Worm (Caenorhabditis elegans) whole organism, mixed stage, embryonic: Measurements from ENCODE around the gene C49G7.7.

ENCODE experiments used
- M03D4.4 ChIP-seq: sonication (generic microtip); optimal IDR thresholded peaks from 2 replicates; lab custom pipeline; 2017; ENCODE audit warnings: mild to moderate bottlenecking, missing genetic modification characterization, missing compliant biosample characterization
- bed-3 ChIP-seq: fragments of 200-800 bp; sonication (Bioruptor generic); optimal IDR thresholded peaks from 3 replicates; lab custom pipeline; 2018; ENCODE audit warnings: mild to moderate bottlenecking, missing genetic modification characterization, moderate library complexity, missing compliant biosample characterization
- blmp-1 ChIP-seq: fragments of 150-350 bp; optimal IDR thresholded peaks from 2 replicates; lab custom pipeline; 2014; ENCODE audit warnings: missing biosample characterization, missing genetic modification characterization
- ceh-39 ChIP-seq: fragments of 150-350 bp; optimal IDR thresholded peaks from 2 replicates; lab custom pipeline; 2014; ENCODE audit warnings: missing biosample characterization, missing genetic modification characterization
- ceh-43 ChIP-seq: fragments of 200-800 bp; sonication (Bioruptor generic); optimal IDR thresholded peaks from 2 replicates; lab custom pipeline; 2018; ENCODE audit warnings: mild to moderate bottlenecking, missing genetic modification characterization, moderate library complexity, missing compliant biosample characterization
- ceh-83 ChIP-seq: fragments of 200-800 bp; sonication (Bioruptor generic); optimal IDR thresholded peaks from 2 replicates; lab custom pipeline; 2018; ENCODE audit warnings: mild to moderate bottlenecking, missing genetic modification characterization, missing compliant biosample characterization
- ces-1 ChIP-seq: fragments of 150-350 bp; optimal IDR thresholded peaks from 2 replicates; lab custom pipeline; 2014; ENCODE audit warnings: missing biosample characterization, missing genetic modification reagents, missing genetic modification characterization
- cnd-1 ChIP-seq: fragments of 200-800 bp; sonication (Bioruptor generic); optimal IDR thresholded peaks from 2 replicates; lab custom pipeline; 2018; ENCODE audit warnings: mild to moderate bottlenecking, missing genetic modification characterization, missing compliant biosample characterization
- drap-1 ChIP-seq: fragments of 200-800 bp; sonication (Bioruptor generic); optimal IDR thresholded peaks from 3 replicates; lab custom pipeline; 2018; ENCODE audit warnings: mild to moderate bottlenecking, missing genetic modification characterization, missing compliant biosample characterization
- elt-1 ChIP-seq: sonication (generic microtip); optimal IDR thresholded peaks from 2 replicates; lab custom pipeline; 2017; ENCODE audit warnings: missing genetic modification characterization, mild to moderate bottlenecking, missing compliant biosample characterization, antibody characterized with exemption, moderate library complexity, borderline replicate concordance; ENCODE audit not compliant: insufficient read depth
- elt-3 ChIP-seq: fragments of 150-350 bp; optimal IDR thresholded peaks from 2 replicates; lab custom pipeline; 2014; ENCODE audit warnings: missing biosample characterization, missing genetic modification characterization
- flh-1 ChIP-seq: fragments of 200-800 bp; sonication (Bioruptor generic); optimal IDR thresholded peaks from 2 replicates; lab custom pipeline; 2018; ENCODE audit warnings: mild to moderate bottlenecking, missing genetic modification characterization, moderate library complexity, missing compliant biosample characterization
- hlh-1 ChIP-seq: fragments of 150-350 bp; optimal IDR thresholded peaks from 2 replicates; lab custom pipeline; 2014; ENCODE audit warnings: missing biosample characterization, missing genetic modification reagents, missing genetic modification characterization
- lin-13 ChIP-seq: fragments of 150-350 bp; optimal IDR thresholded peaks from 2 replicates; lab custom pipeline; 2014; ENCODE audit warnings: missing biosample characterization, missing genetic modification characterization
- lin-32 ChIP-seq: fragments of 200-800 bp; sonication (Bioruptor generic); optimal IDR thresholded peaks from 2 replicates; lab custom pipeline; 2018; ENCODE audit warnings: mild to moderate bottlenecking, missing genetic modification characterization, missing compliant biosample characterization
- lsy-2 ChIP-seq: fragments of 150-350 bp; optimal IDR thresholded peaks from 2 replicates; lab custom pipeline; 2014; ENCODE audit warnings: missing biosample characterization, missing genetic modification characterization
- mab-5 ChIP-seq: fragments of 150-350 bp; optimal IDR thresholded peaks from 2 replicates; lab custom pipeline; 2014; ENCODE audit warnings: missing biosample characterization, missing genetic modification characterization
- mls-2 ChIP-seq: sonication (generic microtip); optimal IDR thresholded peaks from 2 replicates; lab custom pipeline; 2016; ENCODE audit warnings: mild to moderate bottlenecking, missing genetic modification characterization, moderate library complexity, missing compliant biosample characterization
- nhr-12 ChIP-seq: fragments of 150-350 bp; optimal IDR thresholded peaks from 2 replicates; lab custom pipeline; 2014; ENCODE audit warnings: missing biosample characterization, missing genetic modification characterization
- nhr-2 ChIP-seq: fragments of 150-350 bp; optimal IDR thresholded peaks from 2 replicates; lab custom pipeline; 2014; ENCODE audit warnings: missing biosample characterization, missing genetic modification characterization
- nhr-237 ChIP-seq: fragments of 150-350 bp; optimal IDR thresholded peaks from 2 replicates; lab custom pipeline; 2014; ENCODE audit warnings: missing biosample characterization, missing genetic modification characterization
- nhr-76 ChIP-seq: sonication (generic microtip); optimal IDR thresholded peaks from 2 replicates; lab custom pipeline; 2017; ENCODE audit warnings: missing biosample characterization, missing genetic modification characterization
- pha-4 ChIP-seq: fragments of 150-350 bp; optimal IDR thresholded peaks from 2 replicates; lab custom pipeline; 2018; ENCODE audit warnings: missing biosample characterization, missing genetic modification reagents, missing genetic modification characterization
- sem-2 ChIP-seq: fragments of 200-800 bp; sonication (Bioruptor generic); optimal IDR thresholded peaks from 2 replicates; lab custom pipeline; 2018; ENCODE audit warnings: mild to moderate bottlenecking, missing genetic modification characterization, missing compliant biosample characterization
- snpc-4 ChIP-seq: fragments of 150-350 bp; optimal IDR thresholded peaks from 2 replicates; lab custom pipeline; 2014; ENCODE audit warnings: missing biosample characterization, missing genetic modification characterization
- sptf-1 ChIP-seq: sonication (generic microtip); optimal IDR thresholded peaks from 2 replicates; lab custom pipeline; 2017; ENCODE audit warnings: mild to moderate bottlenecking, missing genetic modification characterization, moderate library complexity, missing compliant biosample characterization
- tbx-8 ChIP-seq: fragments of 200-800 bp; sonication (Bioruptor generic); optimal IDR thresholded peaks from 2 replicates; lab custom pipeline; 2018; ENCODE audit warnings: mild to moderate bottlenecking, missing genetic modification characterization, moderate library complexity, missing compliant biosample characterization
- unc-120 ChIP-seq: sonication (generic microtip); optimal IDR thresholded peaks from 2 replicates; lab custom pipeline; 2017; ENCODE audit warnings: missing genetic modification characterization, missing compliant biosample characterization; ENCODE audit not compliant: poor library complexity, severe bottlenecking
- unc-39 ChIP-seq: fragments of 150-350 bp; optimal IDR thresholded peaks from 2 replicates; lab custom pipeline; 2014; ENCODE audit warnings: missing biosample characterization, missing genetic modification characterization
- unc-62 ChIP-seq: fragments of 150-350 bp; optimal IDR thresholded peaks from 2 replicates; lab custom pipeline; 2014; ENCODE audit warnings: missing biosample characterization, missing genetic modification reagents, missing genetic modification characterization
- zip-8 ChIP-seq: fragments of 150-350 bp; optimal IDR thresholded peaks from 2 replicates; lab custom pipeline; 2014; ENCODE audit warnings: missing biosample characterization, missing genetic modification characterization

The C49G7.7 gene

ce11 chrV:4063559-4064164 lies 29.4 kb downstream of the C49G7.7 start:
- TF ChIP-seq lsy-2 (tag; lab: Kevin White, UChicago), result peak; percentile 86

DNA sequence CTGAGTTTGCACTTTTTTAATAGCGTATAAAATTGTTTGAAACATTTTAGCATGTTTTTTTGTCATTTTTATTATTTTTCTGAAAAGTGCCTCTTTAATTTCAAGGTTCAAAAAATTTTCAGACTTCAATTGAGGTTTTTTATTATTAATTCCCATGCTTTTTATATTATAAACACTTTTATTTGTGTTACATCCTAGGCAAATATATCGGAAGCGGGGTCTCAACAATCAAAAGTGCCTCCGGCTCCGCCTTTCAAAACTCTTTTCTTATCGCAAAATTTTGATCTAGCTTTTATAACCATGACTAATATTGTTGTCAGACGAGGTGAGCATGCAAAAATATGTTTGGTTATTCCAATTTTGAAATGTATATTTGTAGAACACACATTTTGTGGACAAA lies 39.2 kb downstream of the C49G7.7 start, which contains the start of gene otpl-2:
otpl-2 (plus strand) TSS at position 301 of the 400 bp plus-strand sequence.
- TF ChIP-seq snpc-4 (tag; lab: Kevin White, UChicago) (no peak), drap-1 (GFP tag; lab: Kevin White, UChicago) (no peak), cnd-1 (no peak), M03D4.4 (tag; lab: Kevin White, UChicago) (no peak), nhr-76 (tag; lab: Kevin White, UChicago) (no peak), ces-1 (GFP tag; lab: Kevin White, UChicago) (no peak), pha-4 (tag; lab: Kevin White, UChicago) (no peak), ceh-39 (tag; lab: Kevin White, UChicago) (no peak), mls-2 (tag; lab: Kevin White, UChicago) (no peak), zip-8 (tag; lab: Kevin White, UChicago) (no peak), sem-2 (no peak), ceh-83 (no peak), mab-5 (tag; lab: Kevin White, UChicago) (no peak), sptf-1 (tag; lab: Kevin White, UChicago) (no peak), bed-3 (GFP tag; lab: Kevin White, UChicago) (no peak), flh-1 (GFP tag; lab: Kevin White, UChicago) (no peak), lin-32 (no peak), lin-13 (no peak), nhr-12 (no peak), unc-62 (GFP tag; lab: Kevin White, UChicago) (no peak)

ce11 chrV:4080546-4080945 lies 46.3 kb downstream of the C49G7.7 start:
- TF ChIP-seq nhr-12, result no peak
- no peak for TF ChIP-seq nhr-2 (tag; lab: Kevin White, UChicago)
- TF ChIP-seq hlh-1 (tag; lab: Kevin White, UChicago), result no peak
- TF ChIP-seq elt-1 (tag; lab: Kevin White, UChicago), result no peak
- no peak for TF ChIP-seq lin-32
- TF ChIP-seq unc-120 (tag; lab: Kevin White, UChicago), result no peak
- no peak for TF ChIP-seq cnd-1
- TF ChIP-seq elt-3 (tag; lab: Kevin White, UChicago), result no peak
- TF ChIP-seq ceh-39 (tag; lab: Kevin White, UChicago), result no peak
- no peak for TF ChIP-seq sptf-1 (tag; lab: Kevin White, UChicago)
- TF ChIP-seq zip-8 (tag; lab: Kevin White, UChicago), result no peak
- TF ChIP-seq unc-62 (GFP tag; lab: Kevin White, UChicago), result no peak

ce11 chrV:4081283-4081682 lies 47.0 kb downstream of the C49G7.7 start, which contains the start of gene srh-211:
srh-211 (minus strand) TSS chrV:4081383.
- TF ChIP-seq unc-120 (tag; lab: Kevin White, UChicago) (no peak), mls-2 (tag; lab: Kevin White, UChicago) (no peak), drap-1 (GFP tag; lab: Kevin White, UChicago) (no peak), unc-39 (tag; lab: Kevin White, UChicago) (no peak)

DNA sequence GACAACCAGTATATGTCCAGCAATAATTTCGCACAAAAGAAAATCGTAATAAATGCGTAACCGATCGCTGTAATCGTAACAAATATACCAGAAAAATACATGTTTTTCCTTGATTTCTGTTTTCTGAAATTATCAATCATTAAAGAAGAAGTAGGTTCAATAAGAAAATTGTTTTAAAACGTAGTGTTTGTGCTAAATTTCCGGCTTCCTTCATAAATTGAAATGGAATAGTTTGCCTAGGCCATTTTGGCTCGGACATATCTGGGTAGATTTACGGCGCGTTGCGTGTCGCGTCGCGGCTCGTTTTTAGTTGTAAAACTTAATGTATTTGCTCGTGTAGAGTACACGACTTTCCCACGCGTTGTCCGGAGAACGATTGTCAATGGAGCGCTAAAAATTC lies 48.7 kb downstream of the C49G7.7 start, which contains the start of gene F38H12.5:
F38H12.5 (minus strand) TSS at position 101 of the 400 bp plus-strand sequence.
- TF ChIP-seq blmp-1 (tag; lab: Kevin White, UChicago) (no peak), nhr-237 (tag; lab: Kevin White, UChicago) (no peak), pha-4 (tag; lab: Kevin White, UChicago) (no peak), sem-2 (no peak), bed-3 (GFP tag; lab: Kevin White, UChicago) (no peak), ceh-43 (GFP tag; lab: Kevin White, UChicago) (no peak), unc-120 (tag; lab: Kevin White, UChicago) (no peak), nhr-76 (tag; lab: Kevin White, UChicago) (no peak), tbx-8 (GFP tag; lab: Kevin White, UChicago) (no peak), elt-3 (tag; lab: Kevin White, UChicago) (no peak)
